Fruit fly (Drosophila melanogaster) whole organism, embryonic: ENCODE data around the gene THG.
A peak's percentile ranks its signal among the peaks of the same experiment; 100 is the strongest.

Experiments used
- CG11085 ChIP-seq: fragments of 200-800 bp; sonication (Bioruptor generic); IDR thresholded peaks from 2 replicates; pipeline ENCODE4 v1.3.6; 2022; ENCODE audit warnings: missing biosample characterization, missing genetic modification characterization
- CG14710 ChIP-seq: fragments of 200-800 bp; sonication (Bioruptor generic); optimal IDR thresholded peaks from 3 replicates; lab custom pipeline; 2019; ENCODE audit warnings: missing biosample characterization, mild to moderate bottlenecking, missing genetic modification characterization, moderate library complexity
- CG14965 ChIP-seq: fragments of 200-800 bp; sonication (Bioruptor generic); optimal IDR thresholded peaks from 2 replicates; lab custom pipeline; 2016; ENCODE audit warnings: missing biosample characterization, missing genetic modification characterization, borderline replicate concordance
- CG1529 ChIP-seq: fragments of 200-800 bp; sonication (Bioruptor generic); optimal IDR thresholded peaks from 3 replicates; lab custom pipeline; 2018; ENCODE audit warnings: missing biosample characterization, missing genetic modification characterization
- CG16779 ChIP-seq: fragments of 200-800 bp; sonication (Bioruptor generic); IDR thresholded peaks from 2 replicates; pipeline ENCODE4 v1.3.6; 2022; ENCODE audit warnings: missing biosample characterization, missing genetic modification characterization
- CG17385 ChIP-seq: fragments of 200-800 bp; sonication (Bioruptor generic); optimal IDR thresholded peaks from 3 replicates; lab custom pipeline; 2018; ENCODE audit warnings: missing biosample characterization, mild to moderate bottlenecking, missing genetic modification characterization
- CG2889 ChIP-seq: fragments of 200-800 bp; sonication (Bioruptor generic); IDR thresholded peaks from 3 replicates; pipeline ENCODE4 v1.3.6; 2022; ENCODE audit warnings: missing biosample characterization, missing genetic modification characterization
- CG4730 ChIP-seq: fragments of 200-800 bp; sonication (Bioruptor generic); IDR thresholded peaks from 2 replicates; pipeline ENCODE4 v1.3.6; 2022; ENCODE audit warnings: missing biosample characterization, missing genetic modification characterization
- CG5180 ChIP-seq: fragments of 200-800 bp; sonication (Bioruptor generic); optimal IDR thresholded peaks from 3 replicates; lab custom pipeline; 2017; ENCODE audit warnings: missing biosample characterization, missing genetic modification characterization, mild to moderate bottlenecking, moderate library complexity, missing genetic modification reagents
- CG6765 ChIP-seq: fragments of 200-800 bp; sonication (Bioruptor generic); optimal IDR thresholded peaks from 3 replicates; lab custom pipeline; 2017; ENCODE audit warnings: missing biosample characterization, mild to moderate bottlenecking, missing genetic modification characterization
- Deaf1 ChIP-seq: fragments of 200-800 bp; optimal IDR thresholded peaks from 3 replicates; lab custom pipeline; 2019; ENCODE audit warnings: missing biosample characterization, mild to moderate bottlenecking, missing genetic modification characterization, moderate library complexity
- E2f1 ChIP-seq: fragments of 200-800 bp; sonication (Bioruptor generic); IDR thresholded peaks from 2 replicates; pipeline ENCODE4 v1.3.6; 2022; ENCODE audit warnings: missing biosample characterization, missing genetic modification characterization
- E2f2 ChIP-seq: fragments of 200-800 bp; sonication (Bioruptor generic); IDR thresholded peaks from 2 replicates; pipeline ENCODE4 v1.3.6; 2022; ENCODE audit warnings: missing biosample characterization, missing genetic modification characterization
- ERR ChIP-seq: fragments of 200-800 bp; sonication (Bioruptor generic); optimal IDR thresholded peaks from 2 replicates; lab custom pipeline; 2016; ENCODE audit warnings: missing biosample characterization, missing genetic modification characterization
- Ets65A ChIP-seq: fragments of 200-800 bp; sonication (Bioruptor generic); peaks from one replicate; lab custom pipeline; 2016; ENCODE audit warnings: missing biosample characterization, missing genetic modification characterization
- HLH3B ChIP-seq: fragments of 200-800 bp; sonication (Bioruptor generic); IDR thresholded peaks from 2 replicates; pipeline ENCODE4 v1.3.6; 2022; ENCODE audit warnings: missing biosample characterization, missing genetic modification characterization
- HLH4C ChIP-seq: fragments of 200-800 bp; sonication (Bioruptor generic); IDR thresholded peaks from 3 replicates; pipeline ENCODE4 v1.3.6; 2022; ENCODE audit warnings: missing biosample characterization, missing genetic modification characterization; ENCODE audit not compliant: partially characterized antibody
- HLHmδ ChIP-seq: fragments of 200-800 bp; sonication (Bioruptor generic); optimal IDR thresholded peaks from 2 replicates; lab custom pipeline; 2018; ENCODE audit warnings: missing biosample characterization, mild to moderate bottlenecking, missing genetic modification characterization, moderate library complexity
- Hmx ChIP-seq: fragments of 200-800 bp; sonication (Bioruptor generic); optimal IDR thresholded peaks from 2 replicates; lab custom pipeline; 2016; ENCODE audit warnings: missing biosample characterization, missing genetic modification characterization
- Hr39 ChIP-seq: fragments of >200 bp; optimal IDR thresholded peaks from 2 replicates; lab custom pipeline; 2017
- Hr51 ChIP-seq, 2 experiments: fragments of 200-800 bp; sonication (Bioruptor generic); optimal IDR thresholded peaks; 2 replicates in 1 of 2; 3 replicates in 1 of 2; lab custom pipeline; 2016 to 2018; ENCODE audit warnings: missing biosample characterization in 2 of 2, missing genetic modification characterization in 2 of 2, mild to moderate bottlenecking in 1 of 2, moderate library complexity in 1 of 2
- Myb ChIP-seq: fragments of 200-800 bp; sonication (Bioruptor generic); optimal IDR thresholded peaks from 2 replicates; lab custom pipeline; 2016; ENCODE audit warnings: missing biosample characterization, missing genetic modification characterization
- NC2β ChIP-seq: fragments of 200-800 bp; sonication (Bioruptor generic); optimal IDR thresholded peaks from 2 replicates; lab custom pipeline; 2016; ENCODE audit warnings: missing biosample characterization, missing genetic modification characterization
- Oaz ChIP-seq: fragments of 200-800 bp; sonication (Bioruptor generic); IDR thresholded peaks from 2 replicates; pipeline ENCODE4 v1.3.6; 2022; ENCODE audit warnings: missing biosample characterization, missing genetic modification characterization
- Opbp ChIP-seq: fragments of 200-800 bp; sonication (Bioruptor generic); IDR thresholded peaks from 3 replicates; pipeline ENCODE4 v1.3.6; 2022; ENCODE audit warnings: missing biosample characterization, missing genetic modification characterization; ENCODE audit not compliant: partially characterized antibody
- Pdp1 ChIP-seq, 2 experiments: fragments of 200-800 bp; sonication (Bioruptor generic); optimal IDR thresholded peaks; 3 replicates each; lab custom pipeline; 2016; ENCODE audit warnings: missing biosample characterization in 2 of 2, missing genetic modification characterization in 2 of 2, mild to moderate bottlenecking in 1 of 2, moderate library complexity in 1 of 2
- Ptx1 ChIP-seq: fragments of 200-800 bp; sonication (Bioruptor generic); IDR thresholded peaks from 2 replicates; pipeline ENCODE4 v1.3.6; 2022; ENCODE audit warnings: missing biosample characterization, missing genetic modification characterization
- Ravus ChIP-seq: fragments of 200-800 bp; sonication (Bioruptor generic); IDR thresholded peaks from 2 replicates; pipeline ENCODE4 v1.3.6; 2022; ENCODE audit warnings: missing biosample characterization, missing genetic modification characterization
- Rx ChIP-seq: fragments of 200-800 bp; sonication (Bioruptor generic); IDR thresholded peaks from 2 replicates; pipeline ENCODE4 v1.3.6; 2022; ENCODE audit warnings: missing biosample characterization, missing genetic modification characterization
- Sox100B ChIP-seq: fragments of 200-800 bp; sonication (Bioruptor generic); optimal IDR thresholded peaks from 3 replicates; lab custom pipeline; 2018; ENCODE audit warnings: missing biosample characterization, mild to moderate bottlenecking, missing genetic modification characterization
- Stat92E ChIP-seq, 3 experiments: fragments of >200 bp in 2 of 3; fragments of 200-800 bp in 1 of 3; sonication (Bioruptor generic) in 1 of 3; optimal IDR thresholded peaks; 2 replicates each; lab custom pipeline; 2017 to 2019; ENCODE audit warnings: missing biosample characterization in 3 of 3, missing genetic modification characterization in 3 of 3, mild to moderate bottlenecking in 1 of 3, moderate library complexity in 1 of 3
- Tbp ChIP-seq: fragments of >200 bp; optimal IDR thresholded peaks from 2 replicates; lab custom pipeline; 2018; ENCODE audit warnings: missing biosample characterization, missing genetic modification characterization
- fd96Cb ChIP-seq: fragments of 200-800 bp; sonication (Bioruptor generic); optimal IDR thresholded peaks from 2 replicates; lab custom pipeline; 2018; ENCODE audit warnings: missing biosample characterization, mild to moderate bottlenecking, missing genetic modification characterization, moderate library complexity
- ftz-f1 ChIP-seq: fragments of 200-800 bp; sonication (Bioruptor generic); optimal IDR thresholded peaks from 2 replicates; lab custom pipeline; 2016; ENCODE audit warnings: missing biosample characterization, missing genetic modification characterization
- hkb ChIP-seq, 2 experiments: fragments of 200-800 bp in 1 of 2; fragments of >200 bp in 1 of 2; sonication (Bioruptor generic) in 1 of 2; IDR thresholded peaks in 1 of 2; optimal IDR thresholded peaks in 1 of 2; 2 replicates each; pipeline versions ENCODE4 v1.3.6 to Lab custom; 2017 to 2022; ENCODE audit warnings: missing biosample characterization in 1 of 2, missing genetic modification characterization in 1 of 2
- klu ChIP-seq: fragments of 200-800 bp; sonication (Bioruptor generic); IDR thresholded peaks from 2 replicates; pipeline ENCODE4 v1.3.6; 2022; ENCODE audit warnings: missing biosample characterization, missing genetic modification characterization
- nmo ChIP-seq: fragments of 200-800 bp; sonication (Bioruptor generic); optimal IDR thresholded peaks from 2 replicates; lab custom pipeline; 2018; ENCODE audit warnings: missing biosample characterization, mild to moderate bottlenecking, missing genetic modification characterization, moderate library complexity
- phol ChIP-seq: fragments of 200-800 bp; sonication (Bioruptor generic); optimal IDR thresholded peaks from 3 replicates; lab custom pipeline; 2018; ENCODE audit warnings: missing biosample characterization, mild to moderate bottlenecking, missing genetic modification characterization, moderate library complexity
- pros ChIP-seq: fragments of 200-800 bp; sonication (Bioruptor generic); optimal IDR thresholded peaks from 3 replicates; lab custom pipeline; 2019; ENCODE audit warnings: missing biosample characterization, mild to moderate bottlenecking, missing genetic modification characterization, moderate library complexity
- sima ChIP-seq: fragments of 200-800 bp; sonication (Bioruptor generic); optimal IDR thresholded peaks from 2 replicates; lab custom pipeline; 2016; ENCODE audit warnings: missing biosample characterization, missing genetic modification characterization
- sisA ChIP-seq: fragments of 200-800 bp; sonication (Bioruptor generic); IDR thresholded peaks from 2 replicates; pipeline ENCODE4 v1.3.6; 2022; ENCODE audit warnings: missing biosample characterization, missing genetic modification characterization
- slbo ChIP-seq: fragments of 200-800 bp; sonication (Bioruptor generic); IDR thresholded peaks from 2 replicates; pipeline ENCODE4 v1.3.6; 2022; ENCODE audit warnings: missing biosample characterization, missing genetic modification characterization
- so ChIP-seq: fragments of 200-800 bp; sonication (Bioruptor generic); IDR thresholded peaks from 3 replicates; pipeline ENCODE4 v1.3.6; 2022; ENCODE audit warnings: missing biosample characterization, missing genetic modification characterization
- sug ChIP-seq: fragments of 200-800 bp; optimal IDR thresholded peaks from 2 replicates; lab custom pipeline; 2019; ENCODE audit warnings: missing biosample characterization, mild to moderate bottlenecking, missing genetic modification characterization, moderate library complexity
- tll ChIP-seq, 2 experiments: fragments of 200-800 bp in 1 of 2; fragments of >200 bp in 1 of 2; sonication (Bioruptor generic) in 1 of 2; optimal IDR thresholded peaks; 2 replicates each; lab custom pipeline; 2017 to 2019; ENCODE audit warnings: missing biosample characterization in 2 of 2, missing genetic modification characterization in 2 of 2, mild to moderate bottlenecking in 1 of 2, moderate library complexity in 1 of 2
- unc-4 ChIP-seq: fragments of 200-800 bp; sonication (Bioruptor generic); IDR thresholded peaks from 2 replicates; pipeline ENCODE4 v1.3.6; 2022; ENCODE audit warnings: missing biosample characterization, missing genetic modification characterization; ENCODE audit not compliant: partially characterized antibody
- vfl ChIP-seq: fragments of 200-800 bp; sonication (Bioruptor generic); optimal IDR thresholded peaks from 2 replicates; lab custom pipeline; 2016; ENCODE audit warnings: missing biosample characterization, missing genetic modification characterization
- zfh1 ChIP-seq: fragments of 200-800 bp; sonication (Bioruptor generic); IDR thresholded peaks from 3 replicates; pipeline ENCODE4 v1.3.6; 2022; ENCODE audit warnings: missing biosample characterization, missing genetic modification characterization

Gene THG

dm6 chr2L:14995594-14996463 lies 13.7 kb downstream of the THG start (continued):
- no peak for TF ChIP-seq tll (GFP tag; optimal IDR thresholded peaks at IDR 0.05; lab: Kevin White, UChicago)
- peak; percentile 86 for TF ChIP-seq Oaz (GFP tag; lab: Robert Waterston, UW)
- no peak for TF ChIP-seq Opbp (GFP tag; lab: Robert Waterston, UW)
- TF ChIP-seq CG2889 = peak; percentile 72; the same call in 2 of the 3 replicates
- TF ChIP-seq CG1529 = peak; percentile 87
- peak; percentile 87 for TF ChIP-seq CG17385
- TF ChIP-seq Hr39 = no peak
- peak; percentile 89 for TF ChIP-seq zfh1
- TF ChIP-seq so (GFP tag; lab: Robert Waterston, UW) = peak; percentile 91; the same call in 2 of the 3 replicates
- peak; percentile 78 for TF ChIP-seq klu (GFP tag; lab: Robert Waterston, UW)
- TF ChIP-seq E2f2 = peak; percentile 75
- TF ChIP-seq NC2β = peak; percentile 27
- TF ChIP-seq HLH4C (GFP tag; lab: Robert Waterston, UW) = no peak
- TF ChIP-seq sima = no peak
- peak; percentile 30 to 96 for TF ChIP-seq Hr51 (GFP tag; optimal IDR thresholded peaks at IDR 0.05; lab: Kevin White, UChicago)
- TF ChIP-seq ERR = no peak
- peak in 1 of 3 experiments; percentile 70 for TF ChIP-seq Stat92E (GFP tag; optimal IDR thresholded peaks at IDR 0.05; lab: Kevin White, UChicago)
- TF ChIP-seq Ptx1 = peak; percentile 96
- TF ChIP-seq CG16779 (GFP tag; lab: Robert Waterston, UW) = no peak; the same call in 1 of the 2 replicates
- no peak for TF ChIP-seq ftz-f1 (GFP tag; lab: Kevin White, UChicago)
- TF ChIP-seq Sox100B (GFP tag; lab: Kevin White, UChicago) = peak; percentile 95
- TF ChIP-seq unc-4 (GFP tag; lab: Robert Waterston, UW) = no peak
- TF ChIP-seq nmo (GFP tag; lab: Kevin White, UChicago) = peak; percentile 96
- no peak for TF ChIP-seq Tbp
- TF ChIP-seq CG6765 (GFP tag; lab: Kevin White, UChicago) = peak; percentile 66
- peak; percentile 93 for TF ChIP-seq HLHmδ (GFP tag; lab: Kevin White, UChicago)
- peak; percentile 95 for TF ChIP-seq sisA (GFP tag; lab: Robert Waterston, UW)
- TF ChIP-seq fd96Cb (tag; lab: Kevin White, UChicago) = peak; percentile 95
- peak; percentile 89 for TF ChIP-seq slbo (GFP tag; lab: Robert Waterston, UW)
- TF ChIP-seq Hmx = no peak
- TF ChIP-seq Deaf1 (tag; lab: Kevin White, UChicago) = peak; percentile 71
- TF ChIP-seq Ravus (GFP tag; lab: Robert Waterston, UW) = peak; percentile 68
- TF ChIP-seq CG5180 = peak; percentile 76
- TF ChIP-seq hkb (optimal IDR thresholded peaks at IDR 0.05; lab: Kevin White, UChicago) = no peak
- peak; percentile 94 for TF ChIP-seq hkb (GFP tag; IDR thresholded peaks at IDR 0.05; lab: Robert Waterston, UW)
- TF ChIP-seq CG11085 = peak; percentile 73
- no peak for TF ChIP-seq CG14965 (GFP tag; lab: Kevin White, UChicago)
- peak; percentile 53 for TF ChIP-seq vfl
- peak; percentile 82 for TF ChIP-seq Rx (GFP tag; lab: Robert Waterston, UW)
- peak; percentile 96 for TF ChIP-seq HLH3B
- TF ChIP-seq phol (tag; lab: Kevin White, UChicago) = peak; percentile 95
- peak; percentile 91 for TF ChIP-seq CG4730 (GFP tag; lab: Robert Waterston, UW)
- TF ChIP-seq Ets65A = peak; percentile 12
- TF ChIP-seq Myb (GFP tag; lab: Kevin White, UChicago) = no peak
- TF ChIP-seq pros (GFP tag; lab: Kevin White, UChicago) = peak; percentile 65
- peak; percentile 23 for TF ChIP-seq sug (tag; lab: Kevin White, UChicago)
- peak; percentile 93 for TF ChIP-seq E2f1 (GFP tag; lab: Robert Waterston, UW)
- peak; percentile 88 for TF ChIP-seq CG14710
- peak; percentile 17 to 81 for TF ChIP-seq Pdp1 (GFP tag; optimal IDR thresholded peaks at IDR 0.05; lab: Kevin White, UChicago)
